Worm (Caenorhabditis elegans) whole organism, L4 larva: Measurements from ENCODE around the gene Y116A8C.23.

Experiments
- Y75B8A.6 ChIP-seq: fragments of 200-800 bp; sonication (Bioruptor generic); IDR thresholded peaks from 2 replicates; pipeline ENCODE4 v1.3.6; 2022; ENCODE audit warnings: missing genetic modification reagents, missing genetic modification characterization, missing compliant biosample characterization
- ama-1 ChIP-seq: fragments of 150-350 bp; optimal IDR thresholded peaks from 2 replicates; lab custom pipeline; 2014; ENCODE audit warnings: inconsistent platforms, mixed read lengths
- ctbp-1 ChIP-seq: fragments of 200-800 bp; sonication (Bioruptor generic); IDR thresholded peaks from 2 replicates; pipeline ENCODE4 v1.3.6; 2022; ENCODE audit warnings: missing genetic modification reagents, missing genetic modification characterization, missing compliant biosample characterization
- lin-1 ChIP-seq: fragments of 200-800 bp; sonication (Bioruptor generic); IDR thresholded peaks from 2 replicates; pipeline ENCODE4 v1.3.6; 2022; ENCODE audit warnings: missing genetic modification reagents, missing genetic modification characterization, missing compliant biosample characterization
- nhr-237 ChIP-seq: sonication (generic microtip); optimal IDR thresholded peaks from 2 replicates; lab custom pipeline; 2017; ENCODE audit warnings: missing biosample characterization, missing genetic modification characterization
- nhr-25 ChIP-seq: sonication (generic microtip); optimal IDR thresholded peaks from 2 replicates; lab custom pipeline; 2017; ENCODE audit warnings: missing genetic modification characterization, mild to moderate bottlenecking, missing compliant biosample characterization, antibody characterized with exemption, moderate library complexity, borderline replicate concordance; ENCODE audit not compliant: insufficient read depth
- snpc-4 ChIP-seq: fragments of 150-350 bp; optimal IDR thresholded peaks from 2 replicates; lab custom pipeline; 2014; ENCODE audit warnings: missing biosample characterization, missing genetic modification characterization
- unc-39 ChIP-seq: sonication (generic microtip); optimal IDR thresholded peaks from 2 replicates; lab custom pipeline; 2017; ENCODE audit warnings: missing biosample characterization, missing genetic modification characterization
- ztf-11 ChIP-seq: fragments of 150-350 bp; optimal IDR thresholded peaks from 2 replicates; lab custom pipeline; 2014; ENCODE audit warnings: missing biosample characterization, missing genetic modification characterization

DNA sequence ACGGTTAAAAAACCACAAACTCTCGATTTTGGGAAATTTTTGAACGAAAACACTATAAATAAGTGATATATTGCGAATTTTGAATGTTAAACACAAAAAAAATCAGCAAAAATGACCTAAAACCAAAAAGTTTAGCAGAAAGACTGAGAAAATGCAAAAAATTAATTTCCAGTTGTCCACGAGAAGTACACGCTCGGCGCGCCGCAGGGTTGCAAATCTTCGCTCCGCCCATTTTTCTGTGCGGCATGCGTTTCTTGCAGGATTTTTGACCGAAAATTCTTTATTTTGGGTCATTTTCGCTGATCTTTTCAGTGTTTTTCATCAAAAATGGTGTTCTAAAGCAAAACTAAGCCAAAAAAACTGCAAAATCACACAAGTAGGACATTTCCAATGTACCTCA lies 31.5 kb downstream of the Y116A8C.23 start:
- TF ChIP-seq nhr-25 (tag; lab: Kevin White, UChicago) = no peak
- TF ChIP-seq ztf-11 (tag; lab: Kevin White, UChicago) = no peak
- TF ChIP-seq unc-39 = no peak
- no peak for TF ChIP-seq ama-1 (lab: Kevin White, UChicago)
- no peak for TF ChIP-seq lin-1
- no peak for TF ChIP-seq ctbp-1
- no peak for TF ChIP-seq Y75B8A.6
- TF ChIP-seq nhr-237 = no peak
- TF ChIP-seq snpc-4 (tag; lab: Kevin White, UChicago) = no peak
